Fruit fly (Drosophila melanogaster) whole organism, prepupa: ENCODE measurements around the gene trv.

Experiments used
- Blimp-1 ChIP-seq: fragments of 200-800 bp; sonication (Bioruptor generic); optimal IDR thresholded peaks from 3 replicates; lab custom pipeline; 2017; ENCODE audit warnings: missing biosample characterization, missing genetic modification characterization, mild to moderate bottlenecking, moderate library complexity, missing genetic modification reagents
- CG10631 ChIP-seq: fragments of 200-800 bp; sonication (Bioruptor generic); optimal IDR thresholded peaks from 2 replicates; lab custom pipeline; 2016; ENCODE audit warnings: missing biosample characterization, missing genetic modification characterization
- CG11294 ChIP-seq: fragments of 200-800 bp; sonication (Bioruptor generic); IDR thresholded peaks from 2 replicates; pipeline ENCODE4 v1.3.6; 2022; ENCODE audit warnings: missing biosample characterization, missing genetic modification characterization
- CG11762 ChIP-seq: fragments of 200-800 bp; sonication (Bioruptor generic); optimal IDR thresholded peaks from 3 replicates; lab custom pipeline; 2016; ENCODE audit warnings: missing biosample characterization, missing genetic modification characterization; ENCODE audit not compliant: insufficient read depth
- CG1621 ChIP-seq: fragments of 200-800 bp; sonication (Bioruptor generic); optimal IDR thresholded peaks from 3 replicates; lab custom pipeline; 2018; ENCODE audit warnings: missing biosample characterization, mild to moderate bottlenecking, missing genetic modification characterization
- CG31627 ChIP-seq: fragments of 200-800 bp; sonication (Bioruptor generic); optimal IDR thresholded peaks from 3 replicates; lab custom pipeline; 2016; ENCODE audit warnings: missing biosample characterization, missing genetic modification characterization
- CG32006 ChIP-seq: fragments of 200-800 bp; sonication (Bioruptor generic); optimal IDR thresholded peaks from 3 replicates; lab custom pipeline; 2017; ENCODE audit warnings: missing biosample characterization, mild to moderate bottlenecking, missing genetic modification characterization
- CG34406 ChIP-seq: fragments of 200-800 bp; sonication (Bioruptor generic); optimal IDR thresholded peaks from 3 replicates; lab custom pipeline; 2016; ENCODE audit warnings: missing biosample characterization, missing genetic modification characterization
- CG3919 ChIP-seq: fragments of 200-800 bp; sonication (Bioruptor generic); optimal IDR thresholded peaks from 3 replicates; lab custom pipeline; 2016; ENCODE audit warnings: missing biosample characterization, missing genetic modification characterization
- CG6163 ChIP-seq: fragments of 200-800 bp; sonication (Bioruptor generic); IDR thresholded peaks from 3 replicates; pipeline ENCODE4 v1.3.6; 2022; ENCODE audit warnings: missing biosample characterization, missing genetic modification characterization
- CG6276 ChIP-seq: fragments of 200-800 bp; sonication (Bioruptor generic); optimal IDR thresholded peaks from 2 replicates; lab custom pipeline; 2017; ENCODE audit warnings: missing biosample characterization, mild to moderate bottlenecking, missing genetic modification characterization
- CG6808 ChIP-seq: fragments of 200-800 bp; sonication (Bioruptor generic); optimal IDR thresholded peaks from 3 replicates; lab custom pipeline; 2017; ENCODE audit warnings: missing biosample characterization, missing genetic modification characterization, mild to moderate bottlenecking, moderate library complexity, missing genetic modification reagents
- CG6854 ChIP-seq: fragments of 200-800 bp; sonication (Bioruptor generic); optimal IDR thresholded peaks from 2 replicates; lab custom pipeline; 2017; ENCODE audit warnings: missing biosample characterization, mild to moderate bottlenecking, missing genetic modification characterization
- CG8119 ChIP-seq: fragments of 200-800 bp; sonication (Bioruptor generic); IDR thresholded peaks from 3 replicates; pipeline ENCODE4 v1.3.6; 2022; ENCODE audit warnings: missing biosample characterization, missing genetic modification characterization
- CG8319 ChIP-seq: fragments of 200-800 bp; sonication (Bioruptor generic); optimal IDR thresholded peaks from 3 replicates; lab custom pipeline; 2016; ENCODE audit warnings: missing biosample characterization, missing genetic modification characterization
- CG8632 ChIP-seq: fragments of 200-800 bp; sonication (Bioruptor generic); optimal IDR thresholded peaks from 3 replicates; lab custom pipeline; 2016; ENCODE audit warnings: missing biosample characterization, missing genetic modification characterization
- CG9139 ChIP-seq: fragments of 200-800 bp; sonication (Bioruptor generic); optimal IDR thresholded peaks from 3 replicates; lab custom pipeline; 2017; ENCODE audit warnings: missing biosample characterization, mild to moderate bottlenecking, missing genetic modification characterization
- Eip75B ChIP-seq: fragments of 200-800 bp; sonication (Bioruptor generic); optimal IDR thresholded peaks from 3 replicates; lab custom pipeline; 2016; ENCODE audit warnings: missing biosample characterization, missing genetic modification characterization
- Eip78C ChIP-seq: fragments of 200-800 bp; sonication (Bioruptor generic); peaks from one replicate; lab custom pipeline; 2016; ENCODE audit warnings: missing biosample characterization, missing genetic modification characterization
- Ets21C ChIP-seq: fragments of 200-800 bp; sonication (Bioruptor generic); optimal IDR thresholded peaks from 3 replicates; lab custom pipeline; 2016; ENCODE audit warnings: missing biosample characterization, missing genetic modification characterization
- Ets96B ChIP-seq: fragments of 200-800 bp; optimal IDR thresholded peaks from 2 replicates; lab custom pipeline; 2019; ENCODE audit warnings: missing biosample characterization, mild to moderate bottlenecking, missing genetic modification characterization, moderate library complexity
- Gug ChIP-seq: fragments of 200-800 bp; sonication (Bioruptor generic); IDR thresholded peaks from 2 replicates; pipeline ENCODE4 v1.3.6; 2022; ENCODE audit warnings: missing biosample characterization, missing genetic modification characterization
- Hr38 ChIP-seq: sonication (Bioruptor generic); optimal IDR thresholded peaks from 2 replicates; lab custom pipeline; 2016; ENCODE audit warnings: missing biosample characterization, missing genetic modification characterization
- Hr39 ChIP-seq: fragments of 200-800 bp; sonication (Bioruptor generic); optimal IDR thresholded peaks from 2 replicates; lab custom pipeline; 2016; ENCODE audit warnings: missing biosample characterization, missing genetic modification characterization
- Hr4 ChIP-seq: fragments of 200-800 bp; sonication (Bioruptor generic); optimal IDR thresholded peaks from 3 replicates; lab custom pipeline; 2016; ENCODE audit warnings: missing biosample characterization, missing genetic modification characterization
- Met ChIP-seq: fragments of 200-800 bp; sonication (Bioruptor generic); optimal IDR thresholded peaks from 3 replicates; lab custom pipeline; 2016; ENCODE audit warnings: missing biosample characterization, missing genetic modification characterization
- OdsH ChIP-seq: fragments of 200-800 bp; sonication (Bioruptor generic); optimal IDR thresholded peaks from 3 replicates; lab custom pipeline; 2016; ENCODE audit warnings: missing biosample characterization, missing genetic modification characterization
- Smox ChIP-seq: fragments of 200-800 bp; sonication (Bioruptor generic); optimal IDR thresholded peaks from 3 replicates; lab custom pipeline; 2016; ENCODE audit warnings: missing biosample characterization, missing genetic modification characterization
- Sox15 ChIP-seq: fragments of 200-800 bp; sonication (Bioruptor generic); optimal IDR thresholded peaks from 3 replicates; lab custom pipeline; 2016; ENCODE audit warnings: missing biosample characterization, missing genetic modification characterization
- achi ChIP-seq: fragments of 200-800 bp; sonication (Bioruptor generic); optimal IDR thresholded peaks from 3 replicates; lab custom pipeline; 2016; ENCODE audit warnings: missing biosample characterization, missing genetic modification characterization
- acj6 ChIP-seq: fragments of 200-800 bp; sonication (Bioruptor generic); optimal IDR thresholded peaks from 3 replicates; lab custom pipeline; 2016; ENCODE audit warnings: missing biosample characterization, missing genetic modification characterization
- cyc ChIP-seq: fragments of 200-800 bp; sonication (Bioruptor generic); optimal IDR thresholded peaks from 3 replicates; lab custom pipeline; 2016; ENCODE audit warnings: missing biosample characterization, missing genetic modification characterization
- dsx ChIP-seq: fragments of 200-800 bp; optimal IDR thresholded peaks from 3 replicates; lab custom pipeline; 2019; ENCODE audit warnings: missing biosample characterization, mild to moderate bottlenecking, missing genetic modification characterization, moderate library complexity; ENCODE audit not compliant: poor library complexity, severe bottlenecking
- eg ChIP-seq: fragments of 200-800 bp; sonication (Bioruptor generic); IDR thresholded peaks from 3 replicates; pipeline ENCODE4 v1.3.6; 2022; ENCODE audit warnings: missing biosample characterization, missing genetic modification characterization
- esn ChIP-seq: fragments of 200-800 bp; sonication (Bioruptor generic); optimal IDR thresholded peaks from 2 replicates; lab custom pipeline; 2016; ENCODE audit warnings: missing biosample characterization, mild to moderate bottlenecking, missing genetic modification characterization, moderate library complexity
- fd85E ChIP-seq: fragments of 200-800 bp; sonication (Bioruptor generic); optimal IDR thresholded peaks from 3 replicates; lab custom pipeline; 2016; ENCODE audit warnings: missing biosample characterization, missing genetic modification characterization
- fkh ChIP-seq: fragments of 200-800 bp; sonication (Bioruptor generic); optimal IDR thresholded peaks from 3 replicates; lab custom pipeline; 2017; ENCODE audit warnings: missing biosample characterization, mild to moderate bottlenecking, missing genetic modification characterization, moderate library complexity
- pdm3 ChIP-seq: fragments of 200-800 bp; sonication (Bioruptor generic); optimal IDR thresholded peaks from 3 replicates; lab custom pipeline; 2016; ENCODE audit warnings: missing biosample characterization, missing genetic modification characterization
- spab ChIP-seq: fragments of 200-800 bp; sonication (Bioruptor generic); optimal IDR thresholded peaks from 2 replicates; lab custom pipeline; 2017; ENCODE audit warnings: missing biosample characterization, mild to moderate bottlenecking, missing genetic modification characterization, missing genetic modification reagents
- ss ChIP-seq, 2 experiments: fragments of 200-800 bp; sonication (Bioruptor generic); optimal IDR thresholded peaks; 2 replicates in 1 of 2; 3 replicates in 1 of 2; lab custom pipeline; 2017 to 2018; ENCODE audit warnings: mild to moderate bottlenecking in 2 of 2, missing biosample characterization in 2 of 2, missing genetic modification characterization in 2 of 2, moderate library complexity in 1 of 2
- svp ChIP-seq: fragments of 200-800 bp; sonication (Bioruptor generic); peaks from one replicate; lab custom pipeline; 2016; ENCODE audit warnings: missing biosample characterization, missing genetic modification characterization
- topi ChIP-seq: fragments of 200-800 bp; sonication (Bioruptor generic); optimal IDR thresholded peaks from 3 replicates; lab custom pipeline; 2016; ENCODE audit warnings: missing biosample characterization, missing genetic modification characterization

Gene trv

DNA sequence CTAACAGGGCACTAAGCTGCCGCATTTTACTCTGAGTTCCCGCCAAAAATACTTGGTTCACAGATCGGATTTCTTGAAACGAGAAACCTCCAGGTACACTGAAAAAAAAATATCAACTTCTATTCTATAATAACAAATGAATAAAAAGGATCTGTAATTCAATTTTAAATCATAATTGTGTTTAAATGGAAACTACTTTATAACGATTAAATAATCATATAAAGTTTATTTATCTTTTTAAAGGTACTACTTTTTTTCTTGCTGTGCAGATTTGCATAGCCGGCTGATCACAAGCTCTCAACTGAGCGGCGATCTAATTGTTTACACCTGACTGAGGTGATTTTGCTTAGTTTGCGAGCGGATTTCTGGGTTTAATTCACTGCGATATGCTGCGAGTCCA lies 39.1 kb upstream of the trv start (continued):
- TF ChIP-seq CG6276 (peak; percentile 42), CG32006 (GFP tag; lab: Kevin White, UChicago) (peak; percentile 84), pdm3 (GFP tag; lab: Kevin White, UChicago) (peak; percentile 44), Sox15 (GFP tag; lab: Kevin White, UChicago) (peak; percentile 9), Gug (GFP tag; lab: Robert Waterston, UW) (peak; percentile 57), CG8119 (GFP tag; lab: Robert Waterston, UW) (peak; percentile 86), CG3919 (GFP tag; lab: Kevin White, UChicago) (peak; percentile 49), Blimp-1 (GFP tag; lab: Kevin White, UChicago) (no peak), Hr38 (GFP tag; lab: Kevin White, UChicago) (no peak), Smox (GFP tag; lab: Kevin White, UChicago) (peak; percentile 30), Hr4 (GFP tag; lab: Kevin White, UChicago) (peak; percentile 61), Eip78C (GFP tag; lab: Kevin White, UChicago) (peak; percentile 80), CG1621 (tag; lab: Kevin White, UChicago) (no peak), CG31627 (GFP tag; lab: Kevin White, UChicago) (no peak), Eip75B (GFP tag; lab: Kevin White, UChicago) (peak; percentile 3), CG6808 (GFP tag; lab: Kevin White, UChicago) (no peak), cyc (no peak), CG6854 (GFP tag; lab: Kevin White, UChicago) (no peak), OdsH (GFP tag; lab: Kevin White, UChicago) (peak; percentile 60), svp (peak; percentile 56), Ets96B (tag; lab: Kevin White, UChicago) (peak; percentile 27)

DNA sequence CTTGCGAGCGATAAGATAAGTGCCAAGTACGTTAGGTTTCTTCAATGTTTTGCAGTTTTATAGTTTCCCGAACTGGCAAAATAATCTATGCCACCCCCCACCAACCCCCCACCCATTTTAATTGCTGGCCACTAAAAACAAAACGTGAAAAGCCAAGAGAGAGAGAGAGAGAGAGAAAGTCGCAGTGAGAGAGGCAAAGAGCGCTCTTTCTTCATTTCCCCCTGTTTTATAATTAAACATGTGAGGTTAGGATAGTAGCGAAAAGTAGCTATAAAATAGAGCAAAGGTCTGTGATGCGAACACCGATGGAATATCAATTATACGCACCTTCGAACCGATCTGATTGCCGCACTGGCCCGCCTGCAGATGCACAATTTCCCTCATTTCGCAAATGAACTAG lies 38.6 kb upstream of the trv start:
- no peak for TF ChIP-seq ss (GFP tag; optimal IDR thresholded peaks at IDR 0.05; lab: Kevin White, UChicago)
- no peak for TF ChIP-seq spab (GFP tag; lab: Kevin White, UChicago)
- no peak for TF ChIP-seq esn (GFP tag; lab: Kevin White, UChicago)
- no peak for TF ChIP-seq Blimp-1 (GFP tag; lab: Kevin White, UChicago)
- no peak for TF ChIP-seq CG31627 (GFP tag; lab: Kevin White, UChicago)
- no peak for TF ChIP-seq CG9139 (GFP tag; lab: Kevin White, UChicago)
- no peak for TF ChIP-seq CG8319 (GFP tag; lab: Kevin White, UChicago)
- TF ChIP-seq CG10631 (GFP tag; lab: Kevin White, UChicago): no peak
- no peak for TF ChIP-seq CG34406 (GFP tag; lab: Kevin White, UChicago)
- no peak for TF ChIP-seq CG11294 (GFP tag; lab: Robert Waterston, UW)

DNA sequence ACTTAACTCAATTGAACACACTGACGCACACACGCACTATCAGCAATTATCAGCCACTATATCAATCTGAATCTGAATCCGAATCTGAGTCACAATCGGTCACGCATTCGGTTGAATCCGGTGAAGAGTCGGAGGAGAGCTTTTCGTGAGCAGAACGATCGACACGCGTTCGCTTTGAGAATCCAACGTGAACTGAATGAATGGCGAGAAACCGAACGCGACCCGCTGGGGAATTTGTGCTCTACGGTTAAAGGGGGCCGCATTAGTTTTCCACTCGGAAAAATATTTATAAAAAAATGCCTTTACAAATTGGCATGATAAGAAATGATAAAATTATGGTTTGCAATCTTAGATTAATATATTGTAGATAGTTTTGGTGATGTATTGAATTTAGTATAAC lies 38.2 kb upstream of the trv start, which contains the start of gene betaTub97EF:
betaTub97EF (minus strand) TSS at position 196 of the 400 bp plus-strand sequence.
- TF ChIP-seq eg: peak; percentile 45; the same call in 2 of the 3 replicates
- TF ChIP-seq Eip78C (GFP tag; lab: Kevin White, UChicago): peak; percentile 69
- TF ChIP-seq CG11294 (GFP tag; lab: Robert Waterston, UW): peak; percentile 60
- TF ChIP-seq pdm3 (GFP tag; lab: Kevin White, UChicago): peak; percentile 16
- peak; percentile 42 for TF ChIP-seq Gug (GFP tag; lab: Robert Waterston, UW)
- peak; percentile 36; the same call in 1 of the 3 replicates for TF ChIP-seq CG6163 (GFP tag; lab: Robert Waterston, UW)
- TF ChIP-seq CG6854 (GFP tag; lab: Kevin White, UChicago): no peak
- TF ChIP-seq cyc: no peak
- TF ChIP-seq, all 60 proteins: peak for 6

DNA sequence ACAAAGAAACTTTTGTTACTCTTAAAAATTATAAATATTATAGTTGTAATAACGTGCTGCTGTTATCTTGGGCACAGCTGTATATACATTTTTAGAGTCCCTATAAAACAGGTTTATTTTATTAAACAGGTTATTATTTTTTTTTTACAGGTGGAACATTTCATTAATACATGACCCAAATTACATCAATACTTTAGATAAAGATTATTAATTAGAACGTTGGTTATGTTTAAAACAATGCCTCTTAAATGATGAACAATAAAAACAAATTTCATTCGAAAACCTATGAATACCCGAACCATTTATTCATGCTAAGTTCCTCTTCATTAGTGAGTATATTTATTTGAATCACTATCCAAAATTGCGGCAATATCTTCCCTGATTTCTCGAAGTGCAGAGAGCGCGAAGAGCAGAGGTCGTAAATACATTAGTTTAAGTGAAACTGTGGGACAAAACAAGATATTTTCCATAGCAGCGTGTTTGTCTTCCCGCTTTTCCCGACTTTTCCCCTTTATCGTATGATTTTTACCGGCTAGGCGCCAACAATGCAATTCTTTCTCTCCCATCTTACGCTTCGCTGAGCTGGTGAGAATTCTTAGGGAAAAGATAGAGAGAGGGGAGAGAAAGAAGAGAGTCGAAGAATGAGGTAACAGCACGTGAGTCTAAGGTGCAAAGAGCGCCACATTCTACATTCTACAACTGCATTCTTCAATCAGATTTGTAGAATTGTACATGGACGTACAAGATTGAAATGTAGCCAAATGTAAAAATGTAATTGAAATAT lies 37.6 kb upstream of the trv start:
- TF ChIP-seq CG8632: peak; percentile 12
- TF ChIP-seq CG31627 (GFP tag; lab: Kevin White, UChicago): peak; percentile 32
- TF ChIP-seq Gug (GFP tag; lab: Robert Waterston, UW): peak; percentile 75
- no peak for TF ChIP-seq Ets96B (tag; lab: Kevin White, UChicago)
- no peak for TF ChIP-seq Blimp-1 (GFP tag; lab: Kevin White, UChicago)
- no peak for TF ChIP-seq dsx (GFP tag; lab: Kevin White, UChicago)
- TF ChIP-seq achi: peak; percentile 19
- TF ChIP-seq CG11762 (GFP tag; lab: Kevin White, UChicago): peak; percentile 7
- TF ChIP-seq topi (GFP tag; lab: Kevin White, UChicago): peak; percentile 39
- TF ChIP-seq CG3919 (GFP tag; lab: Kevin White, UChicago): peak; percentile 21
- TF ChIP-seq svp: peak; percentile 79
- TF ChIP-seq CG32006 (GFP tag; lab: Kevin White, UChicago): peak; percentile 85
- TF ChIP-seq Ets21C (GFP tag; lab: Kevin White, UChicago): no peak
- TF ChIP-seq Hr39: peak; percentile 24
- peak; percentile 3 for TF ChIP-seq Met (GFP tag; lab: Kevin White, UChicago)
- no peak for TF ChIP-seq Smox (GFP tag; lab: Kevin White, UChicago)
- TF ChIP-seq CG11294 (GFP tag; lab: Robert Waterston, UW): peak; percentile 55
- no peak for TF ChIP-seq fkh (GFP tag; lab: Kevin White, UChicago)
- TF ChIP-seq fd85E (GFP tag; lab: Kevin White, UChicago): no peak
- TF ChIP-seq CG8119 (GFP tag; lab: Robert Waterston, UW): peak; percentile 53; the same call in 2 of the 3 replicates
- TF ChIP-seq acj6: peak; percentile 7
